Worm (Caenorhabditis elegans) whole organism, mixed stage, embryonic: Measurements from ENCODE around the gene ndx-6.

Source experiments
- M03D4.4 ChIP-seq: sonication (generic microtip); optimal IDR thresholded peaks from 2 replicates; lab custom pipeline; 2017; ENCODE audit warnings: mild to moderate bottlenecking, missing genetic modification characterization, missing compliant biosample characterization
- bed-3 ChIP-seq: fragments of 200-800 bp; sonication (Bioruptor generic); optimal IDR thresholded peaks from 3 replicates; lab custom pipeline; 2018; ENCODE audit warnings: mild to moderate bottlenecking, missing genetic modification characterization, moderate library complexity, missing compliant biosample characterization
- blmp-1 ChIP-seq: fragments of 150-350 bp; optimal IDR thresholded peaks from 2 replicates; lab custom pipeline; 2014; ENCODE audit warnings: missing biosample characterization, missing genetic modification characterization
- ceh-39 ChIP-seq: fragments of 150-350 bp; optimal IDR thresholded peaks from 2 replicates; lab custom pipeline; 2014; ENCODE audit warnings: missing biosample characterization, missing genetic modification characterization
- ceh-43 ChIP-seq: fragments of 200-800 bp; sonication (Bioruptor generic); optimal IDR thresholded peaks from 2 replicates; lab custom pipeline; 2018; ENCODE audit warnings: mild to moderate bottlenecking, missing genetic modification characterization, moderate library complexity, missing compliant biosample characterization
- ceh-83 ChIP-seq: fragments of 200-800 bp; sonication (Bioruptor generic); optimal IDR thresholded peaks from 2 replicates; lab custom pipeline; 2018; ENCODE audit warnings: mild to moderate bottlenecking, missing genetic modification characterization, missing compliant biosample characterization
- ces-1 ChIP-seq: fragments of 150-350 bp; optimal IDR thresholded peaks from 2 replicates; lab custom pipeline; 2014; ENCODE audit warnings: missing biosample characterization, missing genetic modification reagents, missing genetic modification characterization
- cnd-1 ChIP-seq: fragments of 200-800 bp; sonication (Bioruptor generic); optimal IDR thresholded peaks from 2 replicates; lab custom pipeline; 2018; ENCODE audit warnings: mild to moderate bottlenecking, missing genetic modification characterization, missing compliant biosample characterization
- drap-1 ChIP-seq: fragments of 200-800 bp; sonication (Bioruptor generic); optimal IDR thresholded peaks from 3 replicates; lab custom pipeline; 2018; ENCODE audit warnings: mild to moderate bottlenecking, missing genetic modification characterization, missing compliant biosample characterization
- elt-1 ChIP-seq: sonication (generic microtip); optimal IDR thresholded peaks from 2 replicates; lab custom pipeline; 2017; ENCODE audit warnings: missing genetic modification characterization, mild to moderate bottlenecking, missing compliant biosample characterization, antibody characterized with exemption, moderate library complexity, borderline replicate concordance; ENCODE audit not compliant: insufficient read depth
- elt-3 ChIP-seq: fragments of 150-350 bp; optimal IDR thresholded peaks from 2 replicates; lab custom pipeline; 2014; ENCODE audit warnings: missing biosample characterization, missing genetic modification characterization
- flh-1 ChIP-seq: fragments of 200-800 bp; sonication (Bioruptor generic); optimal IDR thresholded peaks from 2 replicates; lab custom pipeline; 2018; ENCODE audit warnings: mild to moderate bottlenecking, missing genetic modification characterization, moderate library complexity, missing compliant biosample characterization
- ham-2 ChIP-seq: fragments of 200-800 bp; sonication (Bioruptor generic); optimal IDR thresholded peaks from 2 replicates; lab custom pipeline; 2018; ENCODE audit warnings: mild to moderate bottlenecking, missing genetic modification characterization, missing compliant biosample characterization
- hlh-1 ChIP-seq: fragments of 150-350 bp; optimal IDR thresholded peaks from 2 replicates; lab custom pipeline; 2014; ENCODE audit warnings: missing biosample characterization, missing genetic modification reagents, missing genetic modification characterization
- lin-13 ChIP-seq: fragments of 150-350 bp; optimal IDR thresholded peaks from 2 replicates; lab custom pipeline; 2014; ENCODE audit warnings: missing biosample characterization, missing genetic modification characterization
- lin-32 ChIP-seq: fragments of 200-800 bp; sonication (Bioruptor generic); optimal IDR thresholded peaks from 2 replicates; lab custom pipeline; 2018; ENCODE audit warnings: mild to moderate bottlenecking, missing genetic modification characterization, missing compliant biosample characterization
- lsy-2 ChIP-seq: fragments of 150-350 bp; optimal IDR thresholded peaks from 2 replicates; lab custom pipeline; 2014; ENCODE audit warnings: missing biosample characterization, missing genetic modification characterization
- mab-5 ChIP-seq: fragments of 150-350 bp; optimal IDR thresholded peaks from 2 replicates; lab custom pipeline; 2014; ENCODE audit warnings: missing biosample characterization, missing genetic modification characterization
- mep-1 ChIP-seq: fragments of 150-350 bp; optimal IDR thresholded peaks from 2 replicates; lab custom pipeline; 2017; ENCODE audit warnings: missing biosample characterization, missing genetic modification reagents, missing genetic modification characterization, inconsistent platforms
- mls-2 ChIP-seq: sonication (generic microtip); optimal IDR thresholded peaks from 2 replicates; lab custom pipeline; 2016; ENCODE audit warnings: mild to moderate bottlenecking, missing genetic modification characterization, moderate library complexity, missing compliant biosample characterization
- nhr-12 ChIP-seq: fragments of 150-350 bp; optimal IDR thresholded peaks from 2 replicates; lab custom pipeline; 2014; ENCODE audit warnings: missing biosample characterization, missing genetic modification characterization
- nhr-2 ChIP-seq: fragments of 150-350 bp; optimal IDR thresholded peaks from 2 replicates; lab custom pipeline; 2014; ENCODE audit warnings: missing biosample characterization, missing genetic modification characterization
- nhr-237 ChIP-seq: fragments of 150-350 bp; optimal IDR thresholded peaks from 2 replicates; lab custom pipeline; 2014; ENCODE audit warnings: missing biosample characterization, missing genetic modification characterization
- nhr-28 ChIP-seq: fragments of 150-350 bp; optimal IDR thresholded peaks from 2 replicates; lab custom pipeline; 2014; ENCODE audit warnings: missing biosample characterization, missing genetic modification characterization
- nhr-76 ChIP-seq: sonication (generic microtip); optimal IDR thresholded peaks from 2 replicates; lab custom pipeline; 2017; ENCODE audit warnings: missing biosample characterization, missing genetic modification characterization
- pha-4 ChIP-seq: fragments of 150-350 bp; optimal IDR thresholded peaks from 2 replicates; lab custom pipeline; 2018; ENCODE audit warnings: missing biosample characterization, missing genetic modification reagents, missing genetic modification characterization
- sem-2 ChIP-seq: fragments of 200-800 bp; sonication (Bioruptor generic); optimal IDR thresholded peaks from 2 replicates; lab custom pipeline; 2018; ENCODE audit warnings: mild to moderate bottlenecking, missing genetic modification characterization, missing compliant biosample characterization
- snpc-4 ChIP-seq: fragments of 150-350 bp; optimal IDR thresholded peaks from 2 replicates; lab custom pipeline; 2014; ENCODE audit warnings: missing biosample characterization, missing genetic modification characterization
- sptf-1 ChIP-seq: sonication (generic microtip); optimal IDR thresholded peaks from 2 replicates; lab custom pipeline; 2017; ENCODE audit warnings: mild to moderate bottlenecking, missing genetic modification characterization, moderate library complexity, missing compliant biosample characterization
- tbx-8 ChIP-seq: fragments of 200-800 bp; sonication (Bioruptor generic); optimal IDR thresholded peaks from 2 replicates; lab custom pipeline; 2018; ENCODE audit warnings: mild to moderate bottlenecking, missing genetic modification characterization, moderate library complexity, missing compliant biosample characterization
- unc-120 ChIP-seq: sonication (generic microtip); optimal IDR thresholded peaks from 2 replicates; lab custom pipeline; 2017; ENCODE audit warnings: missing genetic modification characterization, missing compliant biosample characterization; ENCODE audit not compliant: poor library complexity, severe bottlenecking
- unc-39 ChIP-seq: fragments of 150-350 bp; optimal IDR thresholded peaks from 2 replicates; lab custom pipeline; 2014; ENCODE audit warnings: missing biosample characterization, missing genetic modification characterization
- unc-62 ChIP-seq: fragments of 150-350 bp; optimal IDR thresholded peaks from 2 replicates; lab custom pipeline; 2014; ENCODE audit warnings: missing biosample characterization, missing genetic modification reagents, missing genetic modification characterization
- zip-8 ChIP-seq: fragments of 150-350 bp; optimal IDR thresholded peaks from 2 replicates; lab custom pipeline; 2014; ENCODE audit warnings: missing biosample characterization, missing genetic modification characterization
- ztf-11 ChIP-seq: fragments of 150-350 bp; optimal IDR thresholded peaks from 2 replicates; lab custom pipeline; 2014; ENCODE audit warnings: missing biosample characterization, missing genetic modification characterization

The ndx-6 gene

ce11 chrII:5384282-5384681, 5.4 kb downstream of the ndx-6 start:
- no peak for TF ChIP-seq nhr-12 (tag; lab: Kevin White, UChicago)
- no peak for TF ChIP-seq sptf-1
- no peak for TF ChIP-seq elt-3 (tag; lab: Kevin White, UChicago)
- TF ChIP-seq cnd-1, result no peak
- TF ChIP-seq ceh-39 (tag; lab: Kevin White, UChicago), result no peak
- no peak for TF ChIP-seq ham-2 (GFP tag; lab: Kevin White, UChicago)
- TF ChIP-seq lin-32 (GFP tag; lab: Kevin White, UChicago), result no peak
- no peak for TF ChIP-seq M03D4.4 (tag; lab: Kevin White, UChicago)
- no peak for TF ChIP-seq unc-120 (tag; lab: Kevin White, UChicago)
- no peak for TF ChIP-seq zip-8 (tag; lab: Kevin White, UChicago)
- no peak for TF ChIP-seq lsy-2 (tag; lab: Kevin White, UChicago)
- TF ChIP-seq unc-62 (GFP tag; lab: Kevin White, UChicago), result no peak
- no peak for TF ChIP-seq lin-13 (tag; lab: Kevin White, UChicago)
- no peak for TF ChIP-seq mep-1 (tag; lab: Kevin White, UChicago)
- no peak for TF ChIP-seq ceh-83
- TF ChIP-seq mab-5 (tag; lab: Kevin White, UChicago), result no peak
- no peak for TF ChIP-seq nhr-237 (tag; lab: Kevin White, UChicago)
- TF ChIP-seq, all 35 proteins: peak for 0

ce11 chrII:5379614-5380077, 10.0 kb downstream of the ndx-6 start, which contains the start of gene pkc-3:
TSS of gene pkc-3 (plus strand) at chrII:5380027.
- no peak for TF ChIP-seq M03D4.4 (tag; lab: Kevin White, UChicago)
- TF ChIP-seq snpc-4 (tag; lab: Kevin White, UChicago), result no peak
- TF ChIP-seq nhr-28 (tag; lab: Kevin White, UChicago), result no peak
- no peak for TF ChIP-seq lin-32 (GFP tag; lab: Kevin White, UChicago)
- TF ChIP-seq lin-13 (tag; lab: Kevin White, UChicago), result no peak
- TF ChIP-seq ceh-39 (tag; lab: Kevin White, UChicago), result no peak
- peak; percentile 32 for TF ChIP-seq nhr-237 (tag; lab: Kevin White, UChicago)
- peak; percentile 24 for TF ChIP-seq cnd-1
- TF ChIP-seq nhr-2 (tag; lab: Kevin White, UChicago), result peak; percentile 90
- no peak for TF ChIP-seq mls-2 (tag; lab: Kevin White, UChicago)
- no peak for TF ChIP-seq ztf-11 (tag; lab: Kevin White, UChicago)
- no peak for TF ChIP-seq unc-39 (tag; lab: Kevin White, UChicago)
- TF ChIP-seq sptf-1, result peak; percentile 20
- TF ChIP-seq mep-1 (tag; lab: Kevin White, UChicago), result peak; percentile 47
- peak; percentile 2 for TF ChIP-seq lsy-2 (tag; lab: Kevin White, UChicago)
- TF ChIP-seq sem-2 (GFP tag; lab: Kevin White, UChicago), result no peak
- TF ChIP-seq hlh-1 (tag; lab: Kevin White, UChicago), result no peak
- TF ChIP-seq bed-3 (GFP tag; lab: Kevin White, UChicago), result no peak
- no peak for TF ChIP-seq ceh-83
- no peak for TF ChIP-seq zip-8 (tag; lab: Kevin White, UChicago)
- peak; percentile 57 for TF ChIP-seq ham-2 (GFP tag; lab: Kevin White, UChicago)
- TF ChIP-seq nhr-12 (tag; lab: Kevin White, UChicago), result no peak
- no peak for TF ChIP-seq elt-3 (tag; lab: Kevin White, UChicago)
- TF ChIP-seq tbx-8, result no peak
- no peak for TF ChIP-seq blmp-1 (tag; lab: Kevin White, UChicago)
- no peak for TF ChIP-seq elt-1 (tag; lab: Kevin White, UChicago)
- TF ChIP-seq flh-1 (GFP tag; lab: Kevin White, UChicago), result no peak
- TF ChIP-seq ceh-43 (GFP tag; lab: Kevin White, UChicago), result no peak
- TF ChIP-seq unc-120 (tag; lab: Kevin White, UChicago), result no peak
- no peak for TF ChIP-seq pha-4 (tag; lab: Kevin White, UChicago)
- TF ChIP-seq unc-62 (GFP tag; lab: Kevin White, UChicago), result no peak
- TF ChIP-seq nhr-76 (tag; lab: Kevin White, UChicago), result no peak
- TF ChIP-seq ces-1 (GFP tag; lab: Kevin White, UChicago), result no peak
- TF ChIP-seq drap-1 (GFP tag; lab: Kevin White, UChicago), result no peak
- no peak for TF ChIP-seq mab-5 (tag; lab: Kevin White, UChicago)

- TF ChIP-seq bed-3 (GFP tag; lab: Kevin White, UChicago) (no peak), cnd-1 (no peak), mab-5 (tag; lab: Kevin White, UChicago) (no peak), nhr-28 (tag; lab: Kevin White, UChicago) (no peak), M03D4.4 (tag; lab: Kevin White, UChicago) (no peak), nhr-76 (tag; lab: Kevin White, UChicago) (no peak), nhr-2 (tag; lab: Kevin White, UChicago) (no peak), ceh-39 (tag; lab: Kevin White, UChicago) (no peak), ham-2 (GFP tag; lab: Kevin White, UChicago) (no peak), unc-120 (tag; lab: Kevin White, UChicago) (no peak), blmp-1 (tag; lab: Kevin White, UChicago) (no peak), lin-32 (GFP tag; lab: Kevin White, UChicago) (no peak), ztf-11 (tag; lab: Kevin White, UChicago) (no peak), lsy-2 (tag; lab: Kevin White, UChicago) (no peak), hlh-1 (tag; lab: Kevin White, UChicago) (no peak)
These were observed 11.5 kb downstream of the ndx-6 start for ce11 chrII:5378239-5378521.
